Fruit fly (Drosophila melanogaster) whole organism: ENCODE data around the gene Daao2.

Source experiments
- Dll ChIP-seq: fragments of >200 bp; optimal IDR thresholded peaks from 2 replicates; lab custom pipeline; 2017
- usp ChIP-seq: fragments of >200 bp; optimal IDR thresholded peaks from 2 replicates; lab custom pipeline; 2017; ENCODE audit warnings: missing biosample characterization, missing genetic modification characterization, mixed read lengths

dm6 chr2L:6787973-6788368, 14.8 kb upstream of the Daao2 start:
- TF ChIP-seq Dll (lab: Kevin White, UChicago) (no peak), usp (GFP tag; lab: Kevin White, UChicago) (no peak)
